Fruit fly (Drosophila melanogaster) whole organism: ENCODE results near the gene Kap3.

ENCODE experiments used
- CG8478 ChIP-seq: fragments of >200 bp; optimal IDR thresholded peaks from 2 replicates; lab custom pipeline; 2018; ENCODE audit warnings: inconsistent platforms
- Dll ChIP-seq: fragments of >200 bp; optimal IDR thresholded peaks from 2 replicates; lab custom pipeline; 2017
- usp ChIP-seq: fragments of >200 bp; optimal IDR thresholded peaks from 2 replicates; lab custom pipeline; 2017; ENCODE audit warnings: missing biosample characterization, missing genetic modification characterization, mixed read lengths

DNA sequence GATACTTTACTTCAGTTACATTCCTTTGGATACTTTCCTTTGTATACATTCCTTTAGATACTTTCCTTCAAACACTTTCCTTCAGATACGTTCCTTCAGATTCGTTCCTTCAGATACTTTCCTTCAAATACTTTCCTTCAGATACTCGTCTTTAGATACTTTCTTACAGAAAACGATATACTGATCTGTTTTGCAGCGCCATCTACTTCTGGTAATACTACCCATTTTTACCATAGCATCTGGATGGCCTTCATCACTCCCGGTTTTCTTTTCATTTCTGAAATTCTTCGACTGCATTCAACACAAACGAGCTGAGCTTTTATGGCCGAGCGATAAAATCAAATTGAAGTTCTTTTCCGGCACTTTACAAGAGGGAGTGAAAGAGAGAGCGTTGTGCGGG is 20.0 kb downstream of the Kap3 start:
- TF ChIP-seq CG8478 (lab: Kevin White, UChicago) (no peak), usp (GFP tag; lab: Kevin White, UChicago) (no peak), Dll (lab: Kevin White, UChicago) (no peak)
